Fruit fly (Drosophila melanogaster) whole organism, prepupa: Measurements from ENCODE around the gene CG34353.

Source experiments
- CG11294 ChIP-seq: fragments of 200-800 bp; sonication (Bioruptor generic); IDR thresholded peaks from 2 replicates; pipeline ENCODE4 v1.3.6; 2022; ENCODE audit warnings: missing biosample characterization, missing genetic modification characterization
- CG1621 ChIP-seq: fragments of 200-800 bp; sonication (Bioruptor generic); optimal IDR thresholded peaks from 3 replicates; lab custom pipeline; 2018; ENCODE audit warnings: missing biosample characterization, mild to moderate bottlenecking, missing genetic modification characterization
- CG16779 ChIP-seq: fragments of 200-800 bp; sonication (Bioruptor generic); optimal IDR thresholded peaks from 3 replicates; lab custom pipeline; 2017; ENCODE audit warnings: missing biosample characterization, mild to moderate bottlenecking, missing genetic modification characterization
- CG31627 ChIP-seq: fragments of 200-800 bp; sonication (Bioruptor generic); optimal IDR thresholded peaks from 3 replicates; lab custom pipeline; 2016; ENCODE audit warnings: missing biosample characterization, missing genetic modification characterization
- CG6854 ChIP-seq: fragments of 200-800 bp; sonication (Bioruptor generic); optimal IDR thresholded peaks from 2 replicates; lab custom pipeline; 2017; ENCODE audit warnings: missing biosample characterization, mild to moderate bottlenecking, missing genetic modification characterization
- Eip75B ChIP-seq: fragments of 200-800 bp; sonication (Bioruptor generic); optimal IDR thresholded peaks from 3 replicates; lab custom pipeline; 2016; ENCODE audit warnings: missing biosample characterization, missing genetic modification characterization
- Met ChIP-seq: fragments of 200-800 bp; sonication (Bioruptor generic); optimal IDR thresholded peaks from 3 replicates; lab custom pipeline; 2016; ENCODE audit warnings: missing biosample characterization, missing genetic modification characterization
- Sox14 ChIP-seq: fragments of 200-800 bp; sonication (Bioruptor generic); optimal IDR thresholded peaks from 3 replicates; lab custom pipeline; 2016; ENCODE audit warnings: missing biosample characterization, missing genetic modification characterization

DNA sequence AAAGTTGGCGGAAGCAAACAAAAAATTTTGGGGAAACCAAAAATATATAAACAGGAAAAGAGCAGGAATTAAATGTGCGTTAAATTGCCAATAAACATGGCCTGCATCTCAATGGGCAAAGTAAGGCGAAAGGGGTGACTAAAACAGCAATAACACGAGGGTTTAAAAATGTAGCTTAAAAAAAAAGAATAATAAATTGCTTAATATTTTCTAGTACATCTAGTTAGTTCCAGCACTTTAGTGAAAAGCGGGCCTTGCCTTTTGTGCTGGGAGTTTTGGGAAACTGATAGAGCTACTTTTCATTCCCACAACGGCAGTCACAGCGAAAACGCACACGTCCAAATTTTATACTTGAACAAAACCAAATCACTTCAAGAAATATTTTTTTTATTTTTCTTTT is 6.5 kb upstream of the CG34353 start, which contains the start of gene mil:
- TF ChIP-seq Sox14 (GFP tag; lab: Kevin White, UChicago) (no peak), CG6854 (GFP tag; lab: Kevin White, UChicago) (no peak), Met (no peak), Eip75B (no peak), CG1621 (tag; lab: Kevin White, UChicago) (no peak), CG31627 (GFP tag; lab: Kevin White, UChicago) (no peak), CG16779 (tag; lab: Kevin White, UChicago) (no peak), CG11294 (GFP tag; lab: Robert Waterston, UW) (no peak)
